Fruit fly (Drosophila melanogaster) whole organism, prepupa: ENCODE measurements around the gene Naa30A.
A peak's percentile ranks its signal among the peaks of the same experiment; 100 is the strongest.

Experiments used
- Blimp-1 ChIP-seq: fragments of 200-800 bp; sonication (Bioruptor generic); optimal IDR thresholded peaks from 3 replicates; lab custom pipeline; 2017; ENCODE audit warnings: missing biosample characterization, missing genetic modification characterization, mild to moderate bottlenecking, moderate library complexity, missing genetic modification reagents
- CG10631 ChIP-seq: fragments of 200-800 bp; sonication (Bioruptor generic); optimal IDR thresholded peaks from 2 replicates; lab custom pipeline; 2016; ENCODE audit warnings: missing biosample characterization, missing genetic modification characterization
- CG11762 ChIP-seq: fragments of 200-800 bp; sonication (Bioruptor generic); optimal IDR thresholded peaks from 3 replicates; lab custom pipeline; 2016; ENCODE audit warnings: missing biosample characterization, missing genetic modification characterization; ENCODE audit not compliant: insufficient read depth
- CG11902 ChIP-seq: fragments of 200-800 bp; sonication (Bioruptor generic); optimal IDR thresholded peaks from 3 replicates; lab custom pipeline; 2016; ENCODE audit warnings: missing biosample characterization, missing genetic modification characterization
- CG1621 ChIP-seq: fragments of 200-800 bp; sonication (Bioruptor generic); optimal IDR thresholded peaks from 3 replicates; lab custom pipeline; 2018; ENCODE audit warnings: missing biosample characterization, mild to moderate bottlenecking, missing genetic modification characterization
- CG16779 ChIP-seq: fragments of 200-800 bp; sonication (Bioruptor generic); optimal IDR thresholded peaks from 3 replicates; lab custom pipeline; 2017; ENCODE audit warnings: missing biosample characterization, mild to moderate bottlenecking, missing genetic modification characterization
- CG3032 ChIP-seq: fragments of 200-800 bp; optimal IDR thresholded peaks from 2 replicates; lab custom pipeline; 2019; ENCODE audit warnings: missing biosample characterization, mild to moderate bottlenecking, missing genetic modification characterization, moderate library complexity
- CG31627 ChIP-seq: fragments of 200-800 bp; sonication (Bioruptor generic); optimal IDR thresholded peaks from 3 replicates; lab custom pipeline; 2016; ENCODE audit warnings: missing biosample characterization, missing genetic modification characterization
- CG32006 ChIP-seq: fragments of 200-800 bp; sonication (Bioruptor generic); optimal IDR thresholded peaks from 3 replicates; lab custom pipeline; 2017; ENCODE audit warnings: missing biosample characterization, mild to moderate bottlenecking, missing genetic modification characterization
- CG34406 ChIP-seq: fragments of 200-800 bp; sonication (Bioruptor generic); optimal IDR thresholded peaks from 3 replicates; lab custom pipeline; 2016; ENCODE audit warnings: missing biosample characterization, missing genetic modification characterization
- CG6276 ChIP-seq: fragments of 200-800 bp; sonication (Bioruptor generic); optimal IDR thresholded peaks from 2 replicates; lab custom pipeline; 2017; ENCODE audit warnings: missing biosample characterization, mild to moderate bottlenecking, missing genetic modification characterization
- CG6808 ChIP-seq: fragments of 200-800 bp; sonication (Bioruptor generic); optimal IDR thresholded peaks from 3 replicates; lab custom pipeline; 2017; ENCODE audit warnings: missing biosample characterization, missing genetic modification characterization, mild to moderate bottlenecking, moderate library complexity, missing genetic modification reagents
- CG7368 ChIP-seq: fragments of 200-800 bp; sonication (Bioruptor generic); optimal IDR thresholded peaks from 3 replicates; lab custom pipeline; 2016; ENCODE audit warnings: missing biosample characterization, missing genetic modification characterization
- CG8632 ChIP-seq: fragments of 200-800 bp; sonication (Bioruptor generic); optimal IDR thresholded peaks from 3 replicates; lab custom pipeline; 2016; ENCODE audit warnings: missing biosample characterization, missing genetic modification characterization
- Eip78C ChIP-seq: fragments of 200-800 bp; sonication (Bioruptor generic); peaks from one replicate; lab custom pipeline; 2016; ENCODE audit warnings: missing biosample characterization, missing genetic modification characterization
- Ets21C ChIP-seq: fragments of 200-800 bp; sonication (Bioruptor generic); optimal IDR thresholded peaks from 3 replicates; lab custom pipeline; 2016; ENCODE audit warnings: missing biosample characterization, missing genetic modification characterization
- Ets96B ChIP-seq: fragments of 200-800 bp; optimal IDR thresholded peaks from 2 replicates; lab custom pipeline; 2019; ENCODE audit warnings: missing biosample characterization, mild to moderate bottlenecking, missing genetic modification characterization, moderate library complexity
- Met ChIP-seq: fragments of 200-800 bp; sonication (Bioruptor generic); optimal IDR thresholded peaks from 3 replicates; lab custom pipeline; 2016; ENCODE audit warnings: missing biosample characterization, missing genetic modification characterization
- Smox ChIP-seq: fragments of 200-800 bp; sonication (Bioruptor generic); optimal IDR thresholded peaks from 3 replicates; lab custom pipeline; 2016; ENCODE audit warnings: missing biosample characterization, missing genetic modification characterization
- achi ChIP-seq: fragments of 200-800 bp; sonication (Bioruptor generic); optimal IDR thresholded peaks from 3 replicates; lab custom pipeline; 2016; ENCODE audit warnings: missing biosample characterization, missing genetic modification characterization
- acj6 ChIP-seq: fragments of 200-800 bp; sonication (Bioruptor generic); optimal IDR thresholded peaks from 3 replicates; lab custom pipeline; 2016; ENCODE audit warnings: missing biosample characterization, missing genetic modification characterization
- cyc ChIP-seq: fragments of 200-800 bp; sonication (Bioruptor generic); optimal IDR thresholded peaks from 3 replicates; lab custom pipeline; 2016; ENCODE audit warnings: missing biosample characterization, missing genetic modification characterization
- dsx ChIP-seq: fragments of 200-800 bp; optimal IDR thresholded peaks from 3 replicates; lab custom pipeline; 2019; ENCODE audit warnings: missing biosample characterization, mild to moderate bottlenecking, missing genetic modification characterization, moderate library complexity; ENCODE audit not compliant: poor library complexity, severe bottlenecking
- eg ChIP-seq: fragments of 200-800 bp; sonication (Bioruptor generic); IDR thresholded peaks from 3 replicates; pipeline ENCODE4 v1.3.6; 2022; ENCODE audit warnings: missing biosample characterization, missing genetic modification characterization
- esn ChIP-seq: fragments of 200-800 bp; sonication (Bioruptor generic); optimal IDR thresholded peaks from 2 replicates; lab custom pipeline; 2016; ENCODE audit warnings: missing biosample characterization, mild to moderate bottlenecking, missing genetic modification characterization, moderate library complexity
- fd59A ChIP-seq: fragments of 200-800 bp; sonication (Bioruptor generic); optimal IDR thresholded peaks from 2 replicates; lab custom pipeline; 2017; ENCODE audit warnings: missing biosample characterization, mild to moderate bottlenecking, missing genetic modification characterization, missing genetic modification reagents
- fd85E ChIP-seq: fragments of 200-800 bp; sonication (Bioruptor generic); optimal IDR thresholded peaks from 3 replicates; lab custom pipeline; 2016; ENCODE audit warnings: missing biosample characterization, missing genetic modification characterization
- lz ChIP-seq: fragments of 200-800 bp; sonication (Bioruptor generic); optimal IDR thresholded peaks from 3 replicates; lab custom pipeline; 2016; ENCODE audit warnings: missing biosample characterization, missing genetic modification characterization
- net ChIP-seq: fragments of 200-800 bp; sonication (Bioruptor generic); optimal IDR thresholded peaks from 3 replicates; lab custom pipeline; 2016; ENCODE audit warnings: missing biosample characterization, missing genetic modification characterization
- spab ChIP-seq: fragments of 200-800 bp; sonication (Bioruptor generic); optimal IDR thresholded peaks from 2 replicates; lab custom pipeline; 2017; ENCODE audit warnings: missing biosample characterization, mild to moderate bottlenecking, missing genetic modification characterization, missing genetic modification reagents
- topi ChIP-seq: fragments of 200-800 bp; sonication (Bioruptor generic); optimal IDR thresholded peaks from 3 replicates; lab custom pipeline; 2016; ENCODE audit warnings: missing biosample characterization, missing genetic modification characterization
- vri ChIP-seq: fragments of 200-800 bp; sonication (Bioruptor generic); optimal IDR thresholded peaks from 3 replicates; lab custom pipeline; 2016; ENCODE audit warnings: missing biosample characterization, mild to moderate bottlenecking, missing genetic modification characterization

Naa30A gene

dm6 chrX:1346833-1347232, 4.9 kb downstream of the Naa30A start:
- TF ChIP-seq CG11762 (GFP tag; lab: Kevin White, UChicago): no peak
- TF ChIP-seq, all 60 proteins: peak for 0

- TF ChIP-seq achi (GFP tag; lab: Kevin White, UChicago): no peak
- TF ChIP-seq CG3032 (tag; lab: Kevin White, UChicago): peak; percentile 21
- no peak for TF ChIP-seq Ets96B
- peak; percentile 35 for TF ChIP-seq Eip78C (GFP tag; lab: Kevin White, UChicago)
- no peak for TF ChIP-seq dsx (GFP tag; lab: Kevin White, UChicago)
- TF ChIP-seq CG11902 (GFP tag; lab: Kevin White, UChicago): no peak
- peak; percentile 45 for TF ChIP-seq esn (GFP tag; lab: Kevin White, UChicago)
- TF ChIP-seq acj6 (GFP tag; lab: Kevin White, UChicago): no peak
- peak; percentile 29 for TF ChIP-seq lz (GFP tag; lab: Kevin White, UChicago)
- no peak for TF ChIP-seq CG31627 (GFP tag; lab: Kevin White, UChicago)
- TF ChIP-seq cyc (GFP tag; lab: Kevin White, UChicago): no peak
Measured at dm6 chrX:1349255-1349654, 7.3 kb downstream of the Naa30A start, which contains the start of gene MTPAP. Gene MTPAP, minus strand, starts transcription at chrX:1349357.

- peak; percentile 35 for TF ChIP-seq vri (GFP tag; lab: Kevin White, UChicago)
- TF ChIP-seq CG32006: no peak
- no peak for TF ChIP-seq CG16779
- TF ChIP-seq acj6 (GFP tag; lab: Kevin White, UChicago): no peak
- no peak for TF ChIP-seq CG7368 (GFP tag; lab: Kevin White, UChicago)
- TF ChIP-seq CG8632 (GFP tag; lab: Kevin White, UChicago): no peak
Measured at dm6 chrX:1353322-1354212, 11.7 kb downstream of the Naa30A start, which contains the start of the genes CG12773 and CG11417. Gene CG12773, minus strand, starts transcription at chrX:1353981. Gene CG11417, plus strand, starts transcription at chrX:1354014.

dm6 chrX:1357501-1357900, 15.6 kb downstream of the Naa30A start, which contains the start of gene png:
Gene png, minus strand, starts transcription at chrX:1357601.
- TF ChIP-seq Eip78C (GFP tag; lab: Kevin White, UChicago): no peak
- TF ChIP-seq Smox: no peak
- TF ChIP-seq CG11902 (GFP tag; lab: Kevin White, UChicago): no peak
- no peak for TF ChIP-seq eg (GFP tag; lab: Robert Waterston, UW)
- TF ChIP-seq Met: no peak
- no peak for TF ChIP-seq CG6276 (GFP tag; lab: Kevin White, UChicago)
- no peak for TF ChIP-seq CG10631 (GFP tag; lab: Kevin White, UChicago)
- no peak for TF ChIP-seq CG1621
- no peak for TF ChIP-seq net (GFP tag; lab: Kevin White, UChicago)
- no peak for TF ChIP-seq Blimp-1 (GFP tag; lab: Kevin White, UChicago)

dm6 chrX:1368949-1369348, 27.0 kb downstream of the Naa30A start, which contains the start of gene CG14770:
Gene CG14770, plus strand, starts transcription at chrX:1369249.
- TF ChIP-seq CG6808 (GFP tag; lab: Kevin White, UChicago): no peak
- no peak for TF ChIP-seq CG8632 (GFP tag; lab: Kevin White, UChicago)
- TF ChIP-seq Ets21C: no peak
- TF ChIP-seq CG32006: no peak
- no peak for TF ChIP-seq fd59A
- TF ChIP-seq fd85E (GFP tag; lab: Kevin White, UChicago): no peak
- TF ChIP-seq topi (GFP tag; lab: Kevin White, UChicago): no peak
- no peak for TF ChIP-seq spab (GFP tag; lab: Kevin White, UChicago)
- no peak for TF ChIP-seq net (GFP tag; lab: Kevin White, UChicago)
- no peak for TF ChIP-seq CG34406 (GFP tag; lab: Kevin White, UChicago)
